Fruit fly (Drosophila melanogaster): Measurements from ENCODE around the gene CG43445.

- TF ChIP-seq psq (optimal IDR thresholded peaks at IDR 0.05) (no peak), h (optimal IDR thresholded peaks at IDR 0.05) (no peak), Myc (optimal IDR thresholded peaks at IDR 0.05) (no peak), ttk (optimal IDR thresholded peaks at IDR 0.05) (no peak), insv (optimal IDR thresholded peaks at IDR 0.05) (no peak)
Observed at dm6 chr3R:17897281-17897680, 13.9 kb upstream of the CG43445 start.
